Worm (Caenorhabditis elegans): ENCODE measurements around the gene bbs-5.
A peak's percentile ranks its signal among the peaks of the same experiment; 100 is the strongest.

bbs-5 gene

ce11 chrIII:10216585-10217278 is 44.9 kb downstream of the bbs-5 start, which contains the start of gene cts-1 (continued):
- TF ChIP-seq nhr-11 (tag; optimal IDR thresholded peaks at IDR 0.05), result no peak
- no peak for TF ChIP-seq elt-4 (tag; optimal IDR thresholded peaks at IDR 0.05)
- peak; percentile 72 for TF ChIP-seq ceh-18 (tag; optimal IDR thresholded peaks at IDR 0.05)
- no peak for TF ChIP-seq mec-3 (tag; optimal IDR thresholded peaks at IDR 0.05; ENCODE audit: borderline replicate concordance)
- peak; percentile 3 for TF ChIP-seq hlh-30 (tag; optimal IDR thresholded peaks at IDR 0.05; ENCODE audit: insufficient read depth)
- no peak for TF ChIP-seq K02D7.2 (tag; optimal IDR thresholded peaks at IDR 0.05)
- no peak for TF ChIP-seq syd-9 (tag; optimal IDR thresholded peaks at IDR 0.05)
- TF ChIP-seq ceh-31 (tag; optimal IDR thresholded peaks at IDR 0.05), result no peak
- no peak for TF ChIP-seq eyg-1 (tag; optimal IDR thresholded peaks at IDR 0.05)
- TF ChIP-seq ztf-16 (tag; optimal IDR thresholded peaks at IDR 0.05), result no peak
- TF ChIP-seq ref-2 (tag; optimal IDR thresholded peaks at IDR 0.05), result no peak
- no peak for TF ChIP-seq lim-6 (tag; optimal IDR thresholded peaks at IDR 0.05)
- peak; percentile 50 for TF ChIP-seq pqm-1 (tag; optimal IDR thresholded peaks at IDR 0.05)

ce11 chrIII:10215882-10216281 is 45.7 kb downstream of the bbs-5 start:
- TF ChIP-seq ceh-18 (tag; optimal IDR thresholded peaks at IDR 0.05) (no peak), nfya-1 (tag; optimal IDR thresholded peaks at IDR 0.05) (no peak), eyg-1 (tag; optimal IDR thresholded peaks at IDR 0.05) (no peak)

ce11 chrIII:10214540-10214979 is 47.0 kb downstream of the bbs-5 start:
- no peak for TF ChIP-seq dmd-4 (tag; optimal IDR thresholded peaks at IDR 0.05; ENCODE audit: borderline replicate concordance)
- no peak for TF ChIP-seq ceh-45 (GFP tag; IDR thresholded peaks at IDR 0.05)
- TF ChIP-seq eyg-1 (tag; optimal IDR thresholded peaks at IDR 0.05), result no peak
- TF ChIP-seq fkh-10 (GFP tag; optimal IDR thresholded peaks at IDR 0.05), result no peak
- no peak for TF ChIP-seq pag-3 (tag; optimal IDR thresholded peaks at IDR 0.05; ENCODE audit: borderline replicate concordance)
- peak; percentile 2 for TF ChIP-seq ama-1 (optimal IDR thresholded peaks at IDR 0.05)

DNA sequence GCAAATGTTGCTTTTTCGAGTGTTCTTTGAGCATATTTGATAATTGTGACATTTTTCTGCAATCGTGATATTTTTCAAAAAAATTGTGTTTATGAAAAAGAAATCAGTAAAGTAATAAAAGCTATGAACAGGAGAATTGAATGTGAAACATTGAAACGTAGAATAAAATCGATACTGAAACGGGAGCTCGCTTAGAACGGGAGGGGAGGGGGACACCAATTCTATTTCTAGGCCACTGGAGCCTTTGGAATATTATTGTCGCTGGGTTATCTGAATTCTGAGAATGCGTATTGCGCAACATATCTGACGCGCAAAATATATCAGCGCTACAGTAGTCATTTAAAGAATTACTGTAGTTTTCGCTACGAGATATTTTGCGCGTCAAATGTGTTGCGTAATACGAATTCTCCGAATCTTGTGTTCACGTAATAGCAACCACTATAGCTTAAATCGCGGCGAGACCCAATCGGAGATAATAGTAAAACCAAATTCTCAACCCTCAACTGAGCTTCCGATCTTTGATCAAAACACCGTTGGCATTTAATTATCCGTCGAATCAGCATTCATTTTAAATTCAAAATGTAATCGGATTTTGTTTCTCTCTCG is 49.6 kb downstream of the bbs-5 start, which contains the start of the genes blos-1 and best-18:
TSS of gene blos-1 (minus strand) at position 58 of the 606 bp plus-strand sequence.
TSS of gene best-18 (plus strand) at position 508 of the 606 bp plus-strand sequence.
- TF ChIP-seq sdc-2 (tag; optimal IDR thresholded peaks at IDR 0.05) (no peak), ceh-48 (tag; optimal IDR thresholded peaks at IDR 0.05) (peak; percentile 64), gmeb-2 (tag; optimal IDR thresholded peaks at IDR 0.05) (no peak)

DNA sequence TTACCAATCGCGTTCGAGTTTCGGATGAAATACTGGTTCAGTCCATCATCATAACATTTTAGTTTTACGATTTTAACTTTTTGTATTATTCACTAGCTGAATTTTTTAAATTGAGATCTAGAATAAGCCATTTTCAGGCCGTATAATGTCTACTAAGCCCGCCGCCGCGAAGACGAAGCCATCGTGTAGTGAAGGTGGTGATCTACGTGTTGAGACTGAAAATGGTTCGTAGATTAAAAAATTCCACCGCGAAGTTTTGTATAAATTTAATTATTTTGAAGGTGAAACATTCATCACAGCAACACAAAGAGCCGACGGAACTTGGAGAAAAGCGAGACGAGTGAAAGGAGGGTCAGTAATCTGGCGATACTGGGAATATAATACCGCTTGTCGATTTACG is 51.9 kb downstream of the bbs-5 start, which contains the start of gene T20G5.9:
TSS of gene T20G5.9 (plus strand) at position 138 of the 400 bp plus-strand sequence.
- no peak for TF ChIP-seq ets-4 (tag; optimal IDR thresholded peaks at IDR 0.05)
- peak; percentile 7 for TF ChIP-seq ama-1 (optimal IDR thresholded peaks at IDR 0.05)
